Worm (Caenorhabditis elegans) whole organism, L4/young adult: ENCODE results near the gene F40G12.11.

Experiments
- W03F9.2 ChIP-seq: fragments of 150-350 bp; optimal IDR thresholded peaks from 2 replicates; lab custom pipeline; 2014; ENCODE audit warnings: missing biosample characterization, missing genetic modification characterization
- dao-5 ChIP-seq: sonication (generic microtip); optimal IDR thresholded peaks from 2 replicates; lab custom pipeline; 2016; ENCODE audit warnings: missing genotype, missing genetic modification characterization, moderate library complexity, missing compliant biosample characterization
- him-1 ChIP-seq: sonication (generic microtip); optimal IDR thresholded peaks from 2 replicates; lab custom pipeline; 2016; ENCODE audit warnings: missing genotype, missing genetic modification reagents, missing genetic modification characterization, missing compliant biosample characterization

DNA sequence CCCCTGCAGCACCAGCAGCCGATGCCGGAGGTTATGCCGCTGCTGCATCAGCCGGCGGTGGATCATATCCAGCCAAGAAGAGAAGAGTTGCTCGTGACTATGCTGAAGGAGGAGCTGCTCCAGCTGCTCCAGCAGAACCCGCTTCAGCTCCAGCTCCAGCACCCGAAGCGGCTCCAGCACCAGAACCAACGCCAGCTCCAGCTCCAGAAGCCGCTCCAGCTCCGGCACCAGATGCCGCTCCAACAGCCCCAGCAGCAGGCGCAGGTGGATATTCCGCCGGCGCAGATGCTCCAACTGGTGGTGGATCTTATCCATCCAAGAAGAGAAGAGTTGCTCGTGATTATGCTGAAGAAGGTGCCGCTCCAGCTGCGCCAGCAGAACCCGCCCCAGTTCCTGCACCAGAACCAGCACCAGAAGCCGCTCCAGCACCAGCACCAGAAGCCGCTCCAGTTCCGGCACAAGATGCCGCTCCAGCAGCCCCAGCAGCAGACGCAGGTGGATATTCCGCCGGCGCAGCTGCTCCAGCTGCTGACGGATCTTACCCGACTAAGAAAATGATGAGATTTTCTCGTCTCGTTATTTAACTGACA, 34.9 kb downstream of the F40G12.11 start:
- TF ChIP-seq him-1 (tag; lab: Kevin White, UChicago), result no peak
- no peak for TF ChIP-seq dao-5
- TF ChIP-seq W03F9.2 (tag; lab: Kevin White, UChicago), result no peak
